Worm (Caenorhabditis elegans) whole organism, early embryonic: ENCODE data around the gene F10G2.1.
"Not testable (repeated sequence)": the region's sequence is repeated elsewhere in the genome, so short reads cannot be mapped to it uniquely, and the experiment has no call there.

Source experiments
- B0310.2 ChIP-seq: sonication (generic microtip); optimal IDR thresholded peaks from 2 replicates; lab custom pipeline; 2016; ENCODE audit warnings: mild to moderate bottlenecking, missing genetic modification characterization, missing compliant biosample characterization
- F13C5.2 ChIP-seq: sonication (generic microtip); optimal IDR thresholded peaks from 2 replicates; lab custom pipeline; 2017; ENCODE audit warnings: mild to moderate bottlenecking, missing genetic modification characterization, inconsistent platforms, missing compliant biosample characterization
- aly-1 ChIP-seq: sonication (generic microtip); optimal IDR thresholded peaks from 2 replicates; lab custom pipeline; 2016; ENCODE audit warnings: missing genetic modification characterization, missing compliant biosample characterization
- ama-1 ChIP-seq: fragments of 150-350 bp; optimal IDR thresholded peaks from 2 replicates; lab custom pipeline; 2014
- ceh-13 ChIP-seq: fragments of 200-800 bp; sonication (Bioruptor generic); optimal IDR thresholded peaks from 2 replicates; lab custom pipeline; 2018; ENCODE audit warnings: mild to moderate bottlenecking, missing genetic modification characterization, missing compliant biosample characterization
- ceh-36 ChIP-seq: sonication (generic microtip); optimal IDR thresholded peaks from 2 replicates; lab custom pipeline; 2016; ENCODE audit warnings: missing genetic modification characterization, inconsistent platforms, missing compliant biosample characterization
- ets-7 ChIP-seq: sonication (generic microtip); optimal IDR thresholded peaks from 2 replicates; lab custom pipeline; 2016; ENCODE audit warnings: missing genotype, missing genetic modification characterization, missing compliant biosample characterization
- flt-1 ChIP-seq: fragments of 200-800 bp; sonication (Bioruptor generic); IDR thresholded peaks from 2 replicates; pipeline ENCODE4 v1.3.6; 2022; ENCODE audit warnings: missing genetic modification characterization, missing compliant biosample characterization
- hmbx-1 ChIP-seq: sonication (generic microtip); optimal IDR thresholded peaks from 2 replicates; lab custom pipeline; 2016; ENCODE audit warnings: mild to moderate bottlenecking, missing genetic modification characterization, missing compliant biosample characterization
- hmg-4 ChIP-seq: fragments of 200-800 bp; sonication (Bioruptor generic); optimal IDR thresholded peaks from 2 replicates; lab custom pipeline; 2018; ENCODE audit warnings: mild to moderate bottlenecking, missing genetic modification characterization, missing compliant biosample characterization
- hnd-1 ChIP-seq: sonication (generic microtip); optimal IDR thresholded peaks from 2 replicates; lab custom pipeline; 2016; ENCODE audit warnings: missing genetic modification characterization, missing compliant biosample characterization
- pes-1 ChIP-seq: fragments of 200-800 bp; sonication (Bioruptor generic); IDR thresholded peaks from 2 replicates; pipeline ENCODE4 v1.3.6; 2022; ENCODE audit warnings: missing genetic modification reagents, missing genetic modification characterization, missing compliant biosample characterization
- scrt-1 ChIP-seq: fragments of 200-800 bp; sonication (Bioruptor generic); IDR thresholded peaks from 2 replicates; pipeline ENCODE4 v1.3.6; 2022; ENCODE audit warnings: missing genetic modification characterization, missing compliant biosample characterization
- sea-1 ChIP-seq: fragments of 200-800 bp; sonication (Bioruptor generic); conservative IDR thresholded peaks from 2 replicates; pipeline ENCODE4 v1.3.6; 2022; ENCODE audit warnings: missing genetic modification characterization, missing compliant biosample characterization
- tbx-11 ChIP-seq: fragments of 200-800 bp; sonication (Bioruptor generic); IDR thresholded peaks from 2 replicates; pipeline ENCODE4 v1.3.6; 2022; ENCODE audit warnings: missing genetic modification characterization, missing compliant biosample characterization
- tbx-37 ChIP-seq: fragments of 200-800 bp; sonication (Bioruptor generic); conservative IDR thresholded peaks from 2 replicates; pipeline ENCODE4 v1.3.6; 2022; ENCODE audit warnings: missing genetic modification reagents, missing genetic modification characterization, missing compliant biosample characterization
- tra-4 ChIP-seq: sonication (generic microtip); optimal IDR thresholded peaks from 2 replicates; lab custom pipeline; 2017; ENCODE audit warnings: missing genetic modification characterization, missing compliant biosample characterization

The F10G2.1 gene

ce11 chrV:7313233-7313632 lies 19.1 kb upstream of the F10G2.1 start, which contains the start of gene srx-6:
Gene srx-6, minus strand, starts transcription at chrV:7313333.
- TF ChIP-seq tra-4 (no peak), hmg-4 (GFP tag; lab: Kevin White, UChicago) (no peak), sea-1 (GFP tag; lab: Robert Waterston, UW) (no peak), pes-1 (GFP tag; lab: Robert Waterston, UW) (no peak), ceh-13 (GFP tag; lab: Kevin White, UChicago) (no peak), tbx-37 (no peak), scrt-1 (no peak), aly-1 (tag; lab: Kevin White, UChicago) (no peak), ceh-36 (no peak), tbx-11 (no peak)

- TF ChIP-seq pes-1 (GFP tag; lab: Robert Waterston, UW) (no peak), ceh-36 (no peak), scrt-1 (no peak), F13C5.2 (tag; lab: Kevin White, UChicago) (no peak), ets-7 (no peak), B0310.2 (no peak), hmg-4 (GFP tag; lab: Kevin White, UChicago) (no peak), tbx-37 (no peak), ceh-13 (GFP tag; lab: Kevin White, UChicago) (no peak), aly-1 (tag; lab: Kevin White, UChicago) (no peak)
Measured at ce11 chrV:7320909-7321308, 11.4 kb upstream of the F10G2.1 start, which contains the start of gene lmd-4. Gene lmd-4, minus strand, starts transcription at chrV:7321009.

- TF ChIP-seq tbx-11 = no peak
- TF ChIP-seq hnd-1 = no peak
- no peak for TF ChIP-seq F13C5.2 (tag; lab: Kevin White, UChicago)
- TF ChIP-seq tra-4 = no peak
- TF ChIP-seq flt-1 (GFP tag; lab: Robert Waterston, UW) = no peak
- no peak for TF ChIP-seq ets-7
- no peak for TF ChIP-seq ama-1 (lab: Kevin White, UChicago)
- TF ChIP-seq hmbx-1 = no peak
- TF ChIP-seq scrt-1 = no peak
Measured at ce11 chrV:7321915-7322314, 10.4 kb upstream of the F10G2.1 start, which contains the start of gene F10G2.10. Gene F10G2.10, plus strand, starts transcription at chrV:7322215.

ce11 chrV:7325285-7325684 lies 7.1 kb upstream of the F10G2.1 start, which contains the start of gene srx-92:
Gene srx-92, minus strand, starts transcription at chrV:7325385.
- no peak for TF ChIP-seq sea-1 (GFP tag; lab: Robert Waterston, UW)
- no peak for TF ChIP-seq tra-4
- TF ChIP-seq ceh-13 (GFP tag; lab: Kevin White, UChicago) = no peak
- no peak for TF ChIP-seq hmg-4 (GFP tag; lab: Kevin White, UChicago)
- TF ChIP-seq pes-1 (GFP tag; lab: Robert Waterston, UW) = no peak
- no peak for TF ChIP-seq tbx-37
- TF ChIP-seq hmbx-1 = no peak
- no peak for TF ChIP-seq F13C5.2 (tag; lab: Kevin White, UChicago)
- TF ChIP-seq ama-1 (lab: Kevin White, UChicago) = no peak
- no peak for TF ChIP-seq aly-1 (tag; lab: Kevin White, UChicago)
- TF ChIP-seq B0310.2 = no peak

ce11 chrV:7326928-7327327 lies 5.4 kb upstream of the F10G2.1 start, which contains the start of gene F10G2.4:
Gene F10G2.4, plus strand, starts transcription at chrV:7327228.
- TF ChIP-seq ceh-13 (GFP tag; lab: Kevin White, UChicago) = no peak
- TF ChIP-seq flt-1 (GFP tag; lab: Robert Waterston, UW) = no peak
- no peak for TF ChIP-seq aly-1 (tag; lab: Kevin White, UChicago)
- no peak for TF ChIP-seq hmbx-1
- no peak for TF ChIP-seq sea-1 (GFP tag; lab: Robert Waterston, UW)
- TF ChIP-seq ceh-36 = no peak
- TF ChIP-seq hmg-4 (GFP tag; lab: Kevin White, UChicago) = no peak
- TF ChIP-seq tra-4 = no peak
- no peak for TF ChIP-seq B0310.2
- no peak for TF ChIP-seq tbx-11
- TF ChIP-seq pes-1 (GFP tag; lab: Robert Waterston, UW) = no peak
- no peak for TF ChIP-seq hnd-1
- no peak for TF ChIP-seq F13C5.2 (tag; lab: Kevin White, UChicago)
- TF ChIP-seq scrt-1 = no peak
- TF ChIP-seq ets-7 = no peak
- no peak for TF ChIP-seq ama-1 (lab: Kevin White, UChicago)
- no peak for TF ChIP-seq tbx-37

- no peak for TF ChIP-seq tbx-11
- no peak for TF ChIP-seq scrt-1
- TF ChIP-seq sea-1 (GFP tag; lab: Robert Waterston, UW) = no peak
Measured at ce11 chrV:7328092-7328491, 4.3 kb upstream of the F10G2.1 start, which contains the start of gene clec-7. Gene clec-7, plus strand, starts transcription at chrV:7328392.

- TF ChIP-seq sea-1 (GFP tag; lab: Robert Waterston, UW) (no peak), tbx-37 (no peak), tbx-11 (no peak), ceh-36 (no peak), scrt-1 (no peak), ets-7 (no peak), B0310.2 (no peak), hnd-1 (no peak), tra-4 (no peak), aly-1 (tag; lab: Kevin White, UChicago) (no peak)
Measured at ce11 chrV:7330868-7331267, 1.5 kb upstream of the F10G2.1 start, which contains the start of gene F10G2.2. Gene F10G2.2, plus strand, starts transcription at chrV:7331168.

ce11 chrV:7337218-7337617 lies 4.9 kb downstream of the F10G2.1 start, which contains the start of gene F10G2.7:
Gene F10G2.7, minus strand, starts transcription at chrV:7337318.
- TF ChIP-seq pes-1 (GFP tag; lab: Robert Waterston, UW); tbx-37; flt-1 (GFP tag; lab: Robert Waterston, UW): not testable (repeated sequence)

ce11 chrV:7339831-7340230 lies 7.5 kb downstream of the F10G2.1 start, which contains the start of gene srh-187:
Gene srh-187, minus strand, starts transcription at chrV:7339931.
- TF ChIP-seq ceh-13 (GFP tag; lab: Kevin White, UChicago) = no peak
- TF ChIP-seq flt-1 (GFP tag; lab: Robert Waterston, UW) = no peak
- no peak for TF ChIP-seq hmg-4 (GFP tag; lab: Kevin White, UChicago)
